Worm (Caenorhabditis elegans): ENCODE measurements around the gene M01B2.12.
"Not testable (repeated sequence)": the region's sequence is repeated elsewhere in the genome, so short reads cannot be mapped to it uniquely, and the experiment has no call there.

M01B2.12 gene

ce11 chrV:15223668-15224067, 40.4 kb downstream of the M01B2.12 start, which contains the start of gene srw-24:
srw-24 (plus strand) TSS chrV:15223968.
- TF ChIP-seq ceh-32 (tag; optimal IDR thresholded peaks at IDR 0.05; ENCODE audit: poor library complexity) (no peak), ztf-11 (tag; optimal IDR thresholded peaks at IDR 0.05) (no peak), ama-1 (optimal IDR thresholded peaks at IDR 0.05) (no peak), duxl-1 (tag; optimal IDR thresholded peaks at IDR 0.05; ENCODE audit: poor library complexity) (no peak), pha-4 (GFP tag; IDR thresholded peaks at IDR 0.05) (no peak), pha-4 (tag; optimal IDR thresholded peaks at IDR 0.05) (no peak), cey-2 (tag; optimal IDR thresholded peaks at IDR 0.05; ENCODE audit: borderline replicate concordance, insufficient read depth) (no peak), daf-19 (GFP tag; conservative IDR thresholded peaks at IDR 0.05) (no peak), Y5F2A.4 (GFP tag; optimal IDR thresholded peaks at IDR 0.05) (no peak), nhr-6 (tag; optimal IDR thresholded peaks at IDR 0.05) (no peak), dve-1 (tag; optimal IDR thresholded peaks at IDR 0.05; ENCODE audit: insufficient read depth) (no peak), gei-8 (GFP tag; optimal IDR thresholded peaks at IDR 0.05) (no peak)

DNA sequence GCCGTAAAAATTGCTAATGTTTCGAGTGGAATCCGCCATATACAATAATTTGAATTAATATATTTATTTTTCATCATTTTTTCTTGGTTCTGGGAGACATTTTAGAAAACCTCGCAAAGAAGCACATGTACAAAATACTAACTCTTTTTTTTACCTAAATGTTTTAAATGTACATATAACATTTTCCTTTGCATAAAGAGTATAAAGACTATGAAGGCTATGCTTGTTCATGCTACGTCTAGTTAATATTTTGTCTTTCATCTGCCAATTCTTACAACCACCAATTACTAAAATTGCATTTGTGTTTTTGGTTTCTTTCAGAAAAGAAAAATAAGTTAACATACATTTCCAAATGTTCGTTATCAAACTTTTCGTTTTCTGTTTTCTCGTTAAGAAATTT, 42.7 kb downstream of the M01B2.12 start, which contains the start of gene irld-25:
TSS of gene irld-25 (plus strand) at position 301 of the 400 bp plus-strand sequence.
- no peak for TF ChIP-seq nhr-102 (tag; optimal IDR thresholded peaks at IDR 0.05)
- no peak for TF ChIP-seq dve-1 (tag; optimal IDR thresholded peaks at IDR 0.05; ENCODE audit: insufficient read depth)
- no peak for TF ChIP-seq vab-7 (GFP tag; IDR thresholded peaks at IDR 0.05)
- no peak for TF ChIP-seq rbr-2 (tag; optimal IDR thresholded peaks at IDR 0.05)

- TF ChIP-seq nhr-28 (tag; optimal IDR thresholded peaks at IDR 0.05): no peak
- no peak for TF ChIP-seq lin-29 (GFP tag; IDR thresholded peaks at IDR 0.05)
- no peak for TF ChIP-seq unc-39 (tag; optimal IDR thresholded peaks at IDR 0.05)
- TF ChIP-seq set-16 (GFP tag; IDR thresholded peaks at IDR 0.05): no peak
- no peak for TF ChIP-seq mxl-2 (GFP tag; conservative IDR thresholded peaks at IDR 0.05)
- TF ChIP-seq nhr-42 (GFP tag; IDR thresholded peaks at IDR 0.05): no peak
- no peak for TF ChIP-seq egl-43 (GFP tag; IDR thresholded peaks at IDR 0.05)
- TF ChIP-seq T20F7.1 (GFP tag; optimal IDR thresholded peaks at IDR 0.05): no peak
- no peak for TF ChIP-seq nhr-6 (tag; optimal IDR thresholded peaks at IDR 0.05)
- no peak for TF ChIP-seq zip-2 (tag; optimal IDR thresholded peaks at IDR 0.05)
- TF ChIP-seq php-3 (GFP tag; IDR thresholded peaks at IDR 0.05): no peak
- TF ChIP-seq R02D3.7 (tag; optimal IDR thresholded peaks at IDR 0.05): no peak
- no peak for TF ChIP-seq ces-1 (GFP tag; optimal IDR thresholded peaks at IDR 0.05)
- no peak for TF ChIP-seq daf-8 (GFP tag; IDR thresholded peaks at IDR 0.05)
- TF ChIP-seq gei-8 (GFP tag; optimal IDR thresholded peaks at IDR 0.05): no peak
- TF ChIP-seq lin-1 (GFP tag; IDR thresholded peaks at IDR 0.05): no peak
- TF ChIP-seq daf-16 (GFP tag; optimal IDR thresholded peaks at IDR 0.05): no peak
- no peak for TF ChIP-seq daf-16 (tag; optimal IDR thresholded peaks at IDR 0.05)
- TF ChIP-seq nhr-11 (tag; optimal IDR thresholded peaks at IDR 0.05): no peak
Observed at ce11 chrV:15216705-15217104, 47.3 kb downstream of the M01B2.12 start, which contains the start of gene sri-25. sri-25 (plus strand) TSS chrV:15217005.

DNA sequence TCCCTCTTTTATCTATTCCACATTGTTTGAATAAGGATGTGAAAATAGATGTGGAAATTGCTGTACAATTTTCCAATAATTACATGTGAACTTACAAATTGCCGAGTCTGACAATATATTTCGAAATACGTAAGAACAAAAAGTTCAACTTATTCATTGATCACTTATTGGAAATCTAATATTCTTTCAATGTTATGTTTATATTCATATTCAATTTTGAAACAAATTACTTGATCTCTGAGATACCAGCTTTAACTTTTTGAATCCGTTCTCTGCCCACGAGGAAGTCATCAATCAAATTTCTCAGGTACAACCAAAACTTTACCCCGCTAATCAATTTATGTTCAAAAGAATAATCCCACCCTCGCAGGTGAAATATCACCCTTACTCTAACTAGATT, 48.9 kb downstream of the M01B2.12 start, which contains the start of gene sri-26:
TSS of gene sri-26 (plus strand) at position 301 of the 400 bp plus-strand sequence.
- TF ChIP-seq hmg-1.1 (GFP tag; IDR thresholded peaks at IDR 0.05); dmd-6 (GFP tag; IDR thresholded peaks at IDR 0.05); unc-62 (GFP tag; optimal IDR thresholded peaks at IDR 0.05 in 1 of 2); unc-62 (tag; optimal IDR thresholded peaks at IDR 0.05): not testable (repeated sequence)

Data from whole organism, L4 larva.